Fruit fly (Drosophila melanogaster) whole organism, wandering third instar larva: ENCODE measurements around the gene CG9119.

Experiments
- CrebA ChIP-seq: fragments of 200-800 bp; sonication (Bioruptor generic); optimal IDR thresholded peaks from 2 replicates; lab custom pipeline; 2016; ENCODE audit warnings: missing biosample characterization, mild to moderate bottlenecking, missing genetic modification characterization, borderline replicate concordance
- Dfd ChIP-seq: fragments of >200 bp; optimal IDR thresholded peaks from 2 replicates; lab custom pipeline; 2017; ENCODE audit warnings: missing biosample characterization, missing genetic modification characterization
- Dif ChIP-seq: fragments of 200-275, 200-300 bp; sonication (Bioruptor generic); optimal IDR thresholded peaks from 2 replicates; lab custom pipeline; 2018; ENCODE audit warnings: missing biosample characterization, missing genetic modification characterization; ENCODE audit not compliant: partially characterized antibody
- GATAd ChIP-seq: sonication (Bioruptor generic); optimal IDR thresholded peaks from 2 replicates; lab custom pipeline; 2016; ENCODE audit warnings: missing biosample characterization, missing genetic modification characterization
- Hr78 ChIP-seq: fragments of >200 bp; optimal IDR thresholded peaks from 2 replicates; lab custom pipeline; 2017; ENCODE audit warnings: missing biosample characterization, missing genetic modification characterization
- Jra ChIP-seq: sonication (Bioruptor generic); optimal IDR thresholded peaks from 2 replicates; lab custom pipeline; 2016; ENCODE audit warnings: missing biosample characterization, missing genetic modification characterization
- Mio ChIP-seq: sonication (Bioruptor generic); optimal IDR thresholded peaks from 2 replicates; lab custom pipeline; 2016; ENCODE audit warnings: missing biosample characterization, missing genetic modification characterization
- Myc ChIP-seq: fragments of >200 bp; optimal IDR thresholded peaks from 2 replicates; lab custom pipeline; 2017
- N ChIP-seq: fragments of >200 bp; optimal IDR thresholded peaks from 2 replicates; lab custom pipeline; 2018; ENCODE audit warnings: missing biosample characterization, missing external identifiers, missing genetic modification characterization
- OdsH ChIP-seq: fragments of 200-800 bp; sonication (Bioruptor generic); optimal IDR thresholded peaks from 2 replicates; lab custom pipeline; 2016; ENCODE audit warnings: missing biosample characterization, mild to moderate bottlenecking, missing genetic modification characterization
- Rel ChIP-seq, 2 experiments: fragments of 200-800 bp; sonication (Bioruptor generic) in 1 of 2; optimal IDR thresholded peaks; 2 replicates in 1 of 2; 3 replicates in 1 of 2; lab custom pipeline; 2016 to 2019; ENCODE audit warnings: mild to moderate bottlenecking in 2 of 2, missing biosample characterization in 2 of 2, missing genetic modification characterization in 2 of 2, moderate library complexity in 1 of 2
- Sp1 ChIP-seq: fragments of 200-800 bp; sonication (Bioruptor generic); optimal IDR thresholded peaks from 3 replicates; lab custom pipeline; 2019; ENCODE audit warnings: missing biosample characterization, mild to moderate bottlenecking, missing genetic modification characterization, moderate library complexity
- Vsx2 ChIP-seq: fragments of 200-300, 225-300 bp; sonication (Bioruptor generic); optimal IDR thresholded peaks from 2 replicates; lab custom pipeline; 2018; ENCODE audit warnings: missing biosample characterization, missing genetic modification characterization; ENCODE audit not compliant: partially characterized antibody
- br ChIP-seq: fragments of 200-800 bp; sonication (Bioruptor generic); optimal IDR thresholded peaks from 2 replicates; lab custom pipeline; 2016; ENCODE audit warnings: missing biosample characterization, missing genetic modification characterization
- brk ChIP-seq: fragments of 200-800 bp; sonication (Bioruptor generic); optimal IDR thresholded peaks from 2 replicates; lab custom pipeline; 2016; ENCODE audit warnings: missing biosample characterization, mild to moderate bottlenecking, missing genetic modification characterization
- dl ChIP-seq, 2 experiments: fragments of 175-275, 200-275 bp in 1 of 2; fragments of 200-275 bp in 1 of 2; sonication (Bioruptor generic); optimal IDR thresholded peaks; lab custom pipeline; 2018; ENCODE audit warnings: mild to moderate bottlenecking in 2 of 2, missing biosample characterization in 2 of 2, missing genetic modification characterization in 2 of 2, moderate library complexity in 2 of 2; ENCODE audit not compliant: partially characterized antibody in 2 of 2, insufficient read depth in 1 of 2
- dmrt93B ChIP-seq: fragments of 200-800 bp; sonication (Bioruptor generic); optimal IDR thresholded peaks from 2 replicates; lab custom pipeline; 2018; ENCODE audit warnings: missing biosample characterization, mild to moderate bottlenecking, missing genetic modification characterization
- dsf ChIP-seq: sonication (Bioruptor generic); optimal IDR thresholded peaks from 2 replicates; lab custom pipeline; 2016; ENCODE audit warnings: missing biosample characterization, missing genetic modification characterization, borderline replicate concordance
- foxo ChIP-seq, 2 experiments: fragments of 200-800 bp; sonication (Bioruptor generic); optimal IDR thresholded peaks; 2 replicates in 1 of 2; 3 replicates in 1 of 2; lab custom pipeline; 2016 to 2017; ENCODE audit warnings: missing biosample characterization in 2 of 2, missing genetic modification characterization in 2 of 2
- fru ChIP-seq: fragments of 200-800 bp; sonication (Bioruptor generic); optimal IDR thresholded peaks from 3 replicates; lab custom pipeline; 2016; ENCODE audit warnings: missing biosample characterization, mild to moderate bottlenecking, missing genetic modification characterization
- h ChIP-seq: fragments of 200-800 bp; sonication (Bioruptor generic); optimal IDR thresholded peaks from 3 replicates; lab custom pipeline; 2016; ENCODE audit warnings: missing biosample characterization, mild to moderate bottlenecking, missing genetic modification characterization
- jim ChIP-seq: fragments of 175-275, 200-325 bp; sonication (Bioruptor generic); optimal IDR thresholded peaks from 2 replicates; lab custom pipeline; 2016; ENCODE audit warnings: missing biosample characterization, mild to moderate bottlenecking, missing genetic modification characterization
- lola ChIP-seq: fragments of >200 bp; optimal IDR thresholded peaks from 2 replicates; lab custom pipeline; 2017; ENCODE audit warnings: missing biosample characterization, missing genetic modification characterization
- pan ChIP-seq: fragments of >200 bp; optimal IDR thresholded peaks from 2 replicates; lab custom pipeline; 2017
- psq ChIP-seq: fragments of 200-800 bp; sonication (Bioruptor generic); optimal IDR thresholded peaks from 3 replicates; lab custom pipeline; 2017; ENCODE audit warnings: missing biosample characterization, mild to moderate bottlenecking, missing genetic modification characterization, moderate library complexity
- rgr ChIP-seq: fragments of 200-800 bp; sonication (Bioruptor generic); optimal IDR thresholded peaks from 3 replicates; lab custom pipeline; 2016; ENCODE audit warnings: missing biosample characterization, mild to moderate bottlenecking, missing genetic modification characterization
- sage ChIP-seq: fragments of 200-800 bp; sonication (Bioruptor generic); optimal IDR thresholded peaks from 2 replicates; lab custom pipeline; 2016; ENCODE audit warnings: missing biosample characterization, mild to moderate bottlenecking, missing genetic modification characterization
- usp ChIP-seq: fragments of >200 bp; optimal IDR thresholded peaks from 2 replicates; lab custom pipeline; 2017; ENCODE audit warnings: missing biosample characterization, missing genetic modification characterization
- woc ChIP-seq: sonication (Bioruptor generic); optimal IDR thresholded peaks from 2 replicates; lab custom pipeline; 2016; ENCODE audit warnings: missing biosample characterization, mild to moderate bottlenecking, missing genetic modification characterization

Gene CG9119

DNA sequence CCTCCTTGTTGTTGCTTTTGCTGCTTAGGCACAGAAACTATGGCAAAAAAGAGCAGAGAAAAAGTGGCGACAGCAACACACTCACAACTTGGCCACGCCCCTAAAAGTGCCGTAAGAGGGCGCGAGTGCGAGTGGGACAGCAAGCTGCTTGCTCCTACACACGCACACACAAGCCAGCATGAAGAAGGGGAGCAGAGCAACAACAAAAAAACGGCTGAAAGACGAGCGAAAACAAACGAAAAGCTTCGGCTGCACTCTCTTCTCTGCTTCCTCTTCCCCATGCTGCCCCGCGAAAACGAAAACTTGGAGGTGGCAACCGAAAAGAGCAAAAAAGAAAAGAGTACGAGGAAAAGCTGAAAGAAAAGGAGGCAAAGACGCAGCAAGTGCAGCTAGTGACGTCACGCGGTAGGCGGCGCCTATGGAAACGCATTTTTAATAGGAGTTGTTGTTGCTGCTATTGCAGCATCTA, 26.4 kb downstream of the CG9119 start (continued):
- no peak for TF ChIP-seq Dfd (GFP tag; lab: Kevin White, UChicago)
- TF ChIP-seq CrebA (GFP tag; lab: Kevin White, UChicago) = no peak

DNA sequence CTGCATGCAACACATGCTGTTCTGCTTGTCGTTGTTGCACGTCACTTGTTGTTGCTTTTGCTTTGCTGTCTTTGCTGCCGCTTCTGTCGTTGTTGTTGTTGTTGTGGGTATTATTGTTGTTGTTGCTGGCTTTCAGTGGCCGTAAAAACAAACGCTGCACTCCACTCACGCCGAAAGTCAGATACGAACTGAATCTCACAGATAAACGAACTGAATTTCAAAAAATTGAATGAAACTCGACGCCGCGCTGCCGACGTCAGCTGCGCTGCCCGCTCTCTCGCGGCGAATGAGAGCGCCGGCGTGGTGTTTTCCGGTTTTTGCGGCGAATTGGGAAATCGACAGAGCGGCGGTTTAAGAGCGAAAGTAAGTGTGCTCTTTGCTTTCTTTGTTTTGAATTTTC, 27.5 kb downstream of the CG9119 start, which contains the start of gene bab2:
bab2 (minus strand) TSS at position 192 of the 400 bp plus-strand sequence.
- TF ChIP-seq foxo (GFP tag; optimal IDR thresholded peaks at IDR 0.05; lab: Kevin White, UChicago) (no peak), Myc (lab: Kevin White, UChicago) (no peak), GATAd (GFP tag; lab: Kevin White, UChicago) (no peak), br (no peak), psq (GFP tag; lab: Kevin White, UChicago) (peak; percentile 34), woc (no peak), OdsH (GFP tag; lab: Kevin White, UChicago) (no peak), Sp1 (GFP tag; lab: Kevin White, UChicago) (no peak), CrebA (GFP tag; lab: Kevin White, UChicago) (peak; percentile 5), Vsx2 (GFP tag; lab: Kevin White, UChicago) (peak; percentile 5), dl (GFP tag; optimal IDR thresholded peaks at IDR 0.05; lab: Kevin White, UChicago; ENCODE audit: insufficient read depth in 1 of 2, partially characterized antibody in 2 of 2) (peak in 1 of 2 experiments; percentile 4), Mio (no peak), pan (lab: Kevin White, UChicago) (no peak), rgr (peak; percentile 13), Hr78 (GFP tag; lab: Kevin White, UChicago) (no peak), Dif (peak; percentile 77), jim (GFP tag; lab: Kevin White, UChicago) (no peak), Rel (GFP tag; optimal IDR thresholded peaks at IDR 0.05; lab: Kevin White, UChicago) (no peak), Rel (tag; optimal IDR thresholded peaks at IDR 0.05; lab: Kevin White, UChicago) (no peak)
- TF ChIP-seq, all 38 proteins: peak for 6

DNA sequence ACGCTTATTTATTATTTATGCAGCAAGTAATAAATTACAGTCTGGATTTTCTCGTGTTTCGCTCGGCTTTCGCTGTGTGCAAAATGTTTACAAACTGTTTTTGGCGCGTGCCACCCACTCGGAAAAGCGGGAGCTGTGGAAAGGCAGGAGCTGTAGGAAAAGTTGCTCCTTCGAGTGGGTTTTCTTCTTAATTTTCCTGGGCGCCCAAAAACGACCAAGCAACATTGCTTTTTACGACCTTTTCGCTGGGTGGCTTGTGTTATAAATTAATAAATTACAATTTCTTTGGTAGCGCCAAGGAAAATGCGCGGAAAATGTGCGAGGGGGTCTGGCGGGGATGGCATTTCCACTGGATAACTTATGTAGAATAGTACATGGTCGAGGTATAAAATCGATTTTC, 28.1 kb downstream of the CG9119 start:
- TF ChIP-seq br = no peak
- no peak for TF ChIP-seq jim (GFP tag; lab: Kevin White, UChicago)
- no peak for TF ChIP-seq Vsx2 (GFP tag; lab: Kevin White, UChicago)
- no peak for TF ChIP-seq dl (GFP tag; optimal IDR thresholded peaks at IDR 0.05; lab: Kevin White, UChicago; ENCODE audit: insufficient read depth in 1 of 2, partially characterized antibody in 2 of 2)
- TF ChIP-seq fru (GFP tag; lab: Kevin White, UChicago) = no peak
- TF ChIP-seq usp (GFP tag; lab: Kevin White, UChicago) = no peak
- no peak for TF ChIP-seq sage (GFP tag; lab: Kevin White, UChicago)
- TF ChIP-seq OdsH (GFP tag; lab: Kevin White, UChicago) = no peak
- TF ChIP-seq dsf (GFP tag; lab: Kevin White, UChicago) = no peak
- no peak for TF ChIP-seq Rel (GFP tag; optimal IDR thresholded peaks at IDR 0.05; lab: Kevin White, UChicago)
- no peak for TF ChIP-seq Rel (tag; optimal IDR thresholded peaks at IDR 0.05; lab: Kevin White, UChicago)
- TF ChIP-seq, all 38 proteins: peak for 0

DNA sequence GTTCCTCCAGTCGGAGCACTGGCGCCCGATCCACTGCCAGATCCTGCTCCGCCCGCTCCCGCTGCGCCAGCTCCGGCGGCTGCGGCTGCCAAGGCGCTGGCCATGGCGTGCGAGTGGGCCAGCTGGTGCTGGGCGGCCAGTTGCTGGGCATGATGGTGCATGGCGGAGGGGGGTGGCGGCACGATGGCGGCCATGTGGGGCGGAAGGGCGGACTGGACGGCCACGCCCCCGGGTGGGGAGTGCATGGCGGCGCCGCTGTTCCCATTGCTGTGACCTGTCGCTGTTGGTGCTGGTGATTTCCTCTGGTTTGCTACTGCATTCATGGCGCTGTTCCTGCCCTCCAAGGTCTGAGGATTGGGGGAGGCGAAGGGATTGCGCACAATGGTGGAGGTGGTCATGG, 31.7 kb downstream of the CG9119 start:
- peak; percentile 97 for TF ChIP-seq Dfd (GFP tag; lab: Kevin White, UChicago)
- TF ChIP-seq dl (GFP tag; optimal IDR thresholded peaks at IDR 0.05; lab: Kevin White, UChicago; ENCODE audit: insufficient read depth in 1 of 2, partially characterized antibody in 2 of 2) = no peak

DNA sequence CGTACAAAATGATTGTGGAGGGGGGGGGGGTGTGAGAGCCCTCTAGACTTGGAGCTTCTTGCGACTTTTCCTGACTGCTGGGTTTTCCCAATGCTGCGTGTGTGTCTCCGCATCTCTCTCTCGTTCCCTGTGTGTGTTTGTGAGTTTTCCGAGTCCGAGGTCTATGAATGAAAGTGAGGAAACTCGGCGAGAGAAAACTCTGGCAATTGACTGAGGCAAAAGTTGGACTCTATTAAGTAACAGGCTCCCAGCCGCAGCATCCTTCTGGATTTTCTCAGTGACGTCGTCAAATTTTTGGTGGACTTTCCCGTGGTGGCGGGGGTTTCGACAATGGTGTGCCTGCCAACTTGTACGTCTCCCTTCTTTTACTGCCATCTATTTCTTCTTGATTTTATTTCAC, 34.0 kb downstream of the CG9119 start:
- TF ChIP-seq brk (GFP tag; lab: Kevin White, UChicago) = no peak
- TF ChIP-seq Jra (GFP tag; lab: Kevin White, UChicago) = no peak
- no peak for TF ChIP-seq foxo (GFP tag; optimal IDR thresholded peaks at IDR 0.05; lab: Kevin White, UChicago)
- TF ChIP-seq lola (GFP tag; lab: Kevin White, UChicago) = no peak
- TF ChIP-seq, all 38 proteins: peak for 0

DNA sequence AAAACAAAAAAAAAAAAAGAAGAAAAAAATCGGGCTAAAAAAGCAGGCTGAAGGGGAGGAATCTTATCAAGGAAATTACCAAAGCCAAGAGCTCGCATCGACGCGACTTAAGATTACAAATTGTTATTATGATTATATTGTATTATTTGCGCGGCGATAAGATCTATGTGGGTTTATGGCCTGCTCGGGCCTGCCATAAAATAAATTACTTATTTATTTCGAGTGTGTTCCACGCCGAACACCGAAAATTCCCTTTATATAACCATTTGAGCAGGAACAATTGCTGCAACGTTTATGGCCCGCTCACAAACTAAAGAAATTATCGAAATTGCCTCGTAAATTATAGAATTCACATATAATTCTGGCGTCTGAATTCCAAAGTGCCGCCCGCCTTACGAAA, 35.0 kb downstream of the CG9119 start:
- TF ChIP-seq dmrt93B (GFP tag; lab: Kevin White, UChicago) (no peak), foxo (GFP tag; optimal IDR thresholded peaks at IDR 0.05; lab: Kevin White, UChicago) (no peak), br (peak; percentile 2), N (GFP tag; lab: Kevin White, UChicago) (no peak), h (no peak), Jra (GFP tag; lab: Kevin White, UChicago) (no peak), Rel (GFP tag; optimal IDR thresholded peaks at IDR 0.05; lab: Kevin White, UChicago) (no peak), Rel (tag; optimal IDR thresholded peaks at IDR 0.05; lab: Kevin White, UChicago) (peak; percentile 9), Dif (no peak), fru (GFP tag; lab: Kevin White, UChicago) (no peak), CrebA (GFP tag; lab: Kevin White, UChicago) (peak; percentile 37)
